Worm (Caenorhabditis elegans) whole organism, young adult: Measurements from ENCODE around the gene str-118.
A peak's percentile ranks its signal among the peaks of the same experiment; 100 is the strongest.

Source experiments
- F33H1.4 ChIP-seq: fragments of 200-800 bp; sonication (Bioruptor generic); IDR thresholded peaks from 2 replicates; pipeline ENCODE4 v1.3.6; 2022; ENCODE audit warnings: missing genetic modification reagents, missing genetic modification characterization, missing compliant biosample characterization
- F39B2.1 ChIP-seq: fragments of 200-800 bp; sonication (Bioruptor generic); IDR thresholded peaks from 2 replicates; pipeline ENCODE4 v1.3.6; 2022; ENCODE audit warnings: missing genetic modification reagents, missing genetic modification characterization, missing compliant biosample characterization
- F57A8.1 ChIP-seq: fragments of 200-800 bp; sonication (Bioruptor generic); optimal IDR thresholded peaks from 2 replicates; lab custom pipeline; 2018; ENCODE audit warnings: mild to moderate bottlenecking, missing genetic modification characterization, moderate library complexity, missing compliant biosample characterization
- F57C9.4 ChIP-seq: sonication (generic microtip); optimal IDR thresholded peaks from 2 replicates; lab custom pipeline; 2017; ENCODE audit warnings: mild to moderate bottlenecking, missing genetic modification characterization, missing compliant biosample characterization
- K11D2.4 ChIP-seq: fragments of 200-800 bp; sonication (Bioruptor generic); IDR thresholded peaks from 2 replicates; pipeline ENCODE4 v1.3.6; 2022; ENCODE audit warnings: missing genetic modification reagents, missing genetic modification characterization, missing compliant biosample characterization
- T26A5.8 ChIP-seq: sonication (generic microtip); optimal IDR thresholded peaks from 2 replicates; lab custom pipeline; 2016; ENCODE audit warnings: missing genetic modification characterization, missing compliant biosample characterization
- Y53F4B.3 ChIP-seq: fragments of 200-800 bp; sonication (Bioruptor generic); IDR thresholded peaks from 2 replicates; pipeline ENCODE4 v1.3.6; 2022; ENCODE audit warnings: missing genetic modification reagents, missing genetic modification characterization, missing compliant biosample characterization
- Y56A3A.18 ChIP-seq: fragments of 200-800 bp; sonication (Bioruptor generic); IDR thresholded peaks from 2 replicates; pipeline ENCODE4 v1.3.6; 2022; ENCODE audit warnings: missing genetic modification reagents, missing genetic modification characterization, missing compliant biosample characterization
- atf-7 ChIP-seq: sonication (generic microtip); optimal IDR thresholded peaks from 2 replicates; lab custom pipeline; 2017; ENCODE audit warnings: mild to moderate bottlenecking, missing genetic modification characterization, missing compliant biosample characterization
- athp-1 ChIP-seq: sonication (generic microtip); optimal IDR thresholded peaks from 2 replicates; lab custom pipeline; 2017; ENCODE audit warnings: mild to moderate bottlenecking, missing genetic modification characterization, missing compliant biosample characterization
- attf-5 ChIP-seq: fragments of 200-800 bp; sonication (Bioruptor generic); optimal IDR thresholded peaks from 2 replicates; lab custom pipeline; 2018; ENCODE audit warnings: mild to moderate bottlenecking, missing genetic modification characterization, missing compliant biosample characterization
- attf-6 ChIP-seq: fragments of 200-800 bp; sonication (Bioruptor generic); IDR thresholded peaks from 2 replicates; pipeline ENCODE4 v1.3.6; 2022; ENCODE audit warnings: missing genetic modification reagents, missing genetic modification characterization, missing compliant biosample characterization
- bed-2 ChIP-seq: fragments of 200-800 bp; sonication (Bioruptor generic); IDR thresholded peaks from 2 replicates; pipeline ENCODE4 v1.3.6; 2022; ENCODE audit warnings: missing genetic modification reagents, missing genetic modification characterization, missing compliant biosample characterization
- ceh-100 ChIP-seq: fragments of 200-800 bp; sonication (Bioruptor generic); IDR thresholded peaks from 2 replicates; pipeline ENCODE4 v1.3.6; 2022; ENCODE audit warnings: missing genetic modification reagents, missing genetic modification characterization, missing compliant biosample characterization
- ceh-27 ChIP-seq: fragments of 200-800 bp; sonication (Bioruptor generic); optimal IDR thresholded peaks from 2 replicates; lab custom pipeline; 2018; ENCODE audit warnings: mild to moderate bottlenecking, missing genetic modification characterization, moderate library complexity, missing compliant biosample characterization
- ceh-40 ChIP-seq: fragments of 200-800 bp; sonication (Bioruptor generic); IDR thresholded peaks from 2 replicates; pipeline ENCODE4 v1.3.6; 2022; ENCODE audit warnings: missing genetic modification characterization, missing compliant biosample characterization
- ceh-91 ChIP-seq: fragments of 200-800 bp; sonication (Bioruptor generic); IDR thresholded peaks from 2 replicates; pipeline ENCODE4 v1.3.6; 2022; ENCODE audit warnings: missing genetic modification reagents, missing genetic modification characterization, missing compliant biosample characterization
- dpff-1 ChIP-seq: sonication (generic microtip); optimal IDR thresholded peaks from 2 replicates; lab custom pipeline; 2017; ENCODE audit warnings: mild to moderate bottlenecking, missing genetic modification characterization, missing compliant biosample characterization
- dpl-1 ChIP-seq: fragments of 150-350 bp; optimal IDR thresholded peaks from 2 replicates; lab custom pipeline; 2014; ENCODE audit warnings: missing biosample characterization, missing genetic modification reagents, missing genetic modification characterization
- efl-1 ChIP-seq: fragments of 150-350 bp; optimal IDR thresholded peaks from 2 replicates; lab custom pipeline; 2014; ENCODE audit warnings: missing biosample characterization, missing genetic modification reagents, missing genetic modification characterization
- egl-18 ChIP-seq: fragments of 200-800 bp; sonication (Bioruptor generic); IDR thresholded peaks from 2 replicates; pipeline ENCODE4 v1.3.6; 2022; ENCODE audit warnings: missing genetic modification reagents, missing genetic modification characterization, missing compliant biosample characterization
- ekl-4 ChIP-seq: fragments of 200-800 bp; sonication (Bioruptor generic); IDR thresholded peaks from 2 replicates; pipeline ENCODE4 v1.3.6; 2022; ENCODE audit warnings: missing genetic modification reagents, missing genetic modification characterization, missing compliant biosample characterization
- hlh-26 ChIP-seq: fragments of 200-800 bp; sonication (Bioruptor generic); conservative IDR thresholded peaks from 2 replicates; pipeline ENCODE4 v1.3.6; 2022; ENCODE audit warnings: missing genetic modification reagents, missing genetic modification characterization, missing compliant biosample characterization
- hmg-1.2 ChIP-seq: fragments of 200-800 bp; sonication (Bioruptor generic); IDR thresholded peaks from 2 replicates; pipeline ENCODE4 v1.3.6; 2022; ENCODE audit warnings: missing genetic modification reagents, missing genetic modification characterization, missing compliant biosample characterization
- hmg-20 ChIP-seq: fragments of 200-800 bp; sonication (Bioruptor generic); IDR thresholded peaks from 2 replicates; pipeline ENCODE4 v1.3.6; 2022; ENCODE audit warnings: missing genetic modification reagents, missing genetic modification characterization, missing compliant biosample characterization
- lin-40 ChIP-seq: sonication (generic microtip); optimal IDR thresholded peaks from 2 replicates; lab custom pipeline; 2016; ENCODE audit warnings: missing genetic modification characterization, mild to moderate bottlenecking, missing compliant biosample characterization, missing genotype, missing genetic modification reagents
- madf-6 ChIP-seq: fragments of 200-800 bp; sonication (Bioruptor generic); IDR thresholded peaks from 2 replicates; pipeline ENCODE4 v1.3.6; 2022; ENCODE audit warnings: missing genetic modification reagents, missing genetic modification characterization, missing compliant biosample characterization
- madf-8 ChIP-seq: fragments of 200-800 bp; sonication (Bioruptor generic); conservative IDR thresholded peaks from 2 replicates; pipeline ENCODE4 v1.3.6; 2022; ENCODE audit warnings: missing genetic modification reagents, missing genetic modification characterization, missing compliant biosample characterization
- mcd-1 ChIP-seq: fragments of 200-800 bp; sonication (Bioruptor generic); IDR thresholded peaks from 2 replicates; pipeline ENCODE4 v1.3.6; 2022; ENCODE audit warnings: missing genetic modification reagents, missing genetic modification characterization, missing compliant biosample characterization
- mel-28 ChIP-seq: sonication (generic microtip); optimal IDR thresholded peaks from 2 replicates; lab custom pipeline; 2016; ENCODE audit warnings: borderline replicate concordance, mild to moderate bottlenecking, missing genetic modification characterization, missing compliant biosample characterization
- nfyb-1 ChIP-seq: fragments of 200-800 bp; sonication (Bioruptor generic); IDR thresholded peaks from 2 replicates; pipeline ENCODE4 v1.3.6; 2022; ENCODE audit warnings: missing genetic modification reagents, missing genetic modification characterization, missing compliant biosample characterization
- nhr-80 ChIP-seq: sonication (generic microtip); optimal IDR thresholded peaks from 2 replicates; lab custom pipeline; 2016; ENCODE audit warnings: missing genetic modification characterization, missing compliant biosample characterization
- nhr-90 ChIP-seq: sonication (generic microtip); optimal IDR thresholded peaks from 2 replicates; lab custom pipeline; 2016; ENCODE audit warnings: missing genotype, mild to moderate bottlenecking, missing genetic modification characterization, missing compliant biosample characterization
- rec-8 ChIP-seq, 2 experiments: sonication (generic microtip); optimal IDR thresholded peaks; 2 replicates each; lab custom pipeline; 2016; ENCODE audit warnings: mild to moderate bottlenecking in 2 of 2, missing genetic modification characterization in 2 of 2, missing genetic modification reagents in 2 of 2, missing genotype in 2 of 2, missing biosample characterization in 1 of 2, missing compliant biosample characterization in 1 of 2, moderate library complexity in 1 of 2
- rpc-1 ChIP-seq, 2 experiments: fragments of 150-350 bp in 1 of 2; sonication (generic microtip) in 1 of 2; optimal IDR thresholded peaks; 2 replicates each; lab custom pipeline; 2014 to 2018; ENCODE audit warnings: missing biosample characterization in 1 of 2, missing genetic modification characterization in 1 of 2, missing genetic modification reagents in 1 of 2, missing genotype in 1 of 2
- sea-2 ChIP-seq: fragments of 200-800 bp; sonication (Bioruptor generic); IDR thresholded peaks from 2 replicates; pipeline ENCODE4 v1.3.6; 2022; ENCODE audit warnings: missing genetic modification characterization, missing compliant biosample characterization
- snpc-1.3 ChIP-seq: sonication (generic microtip); optimal IDR thresholded peaks from 2 replicates; lab custom pipeline; 2017; ENCODE audit warnings: missing genetic modification characterization, mild to moderate bottlenecking, missing compliant biosample characterization, antibody characterized with exemption, moderate library complexity, missing genotype, missing genetic modification reagents; ENCODE audit not compliant: insufficient read depth
- snpc-4 ChIP-seq, 5 experiments: fragments of 150-350 bp in 1 of 5; sonication (generic microtip) in 4 of 5; optimal IDR thresholded peaks; 2 replicates each; lab custom pipeline; 2014 to 2018; ENCODE audit warnings: missing genetic modification characterization in 5 of 5, missing biosample characterization in 3 of 5, antibody characterized with exemption in 2 of 5, mild to moderate bottlenecking in 2 of 5, missing compliant biosample characterization in 2 of 5, missing genotype in 2 of 5, moderate library complexity in 2 of 5, missing genetic modification reagents in 1 of 5
- unc-62 ChIP-seq: fragments of 150-350 bp; optimal IDR thresholded peaks from 2 replicates; lab custom pipeline; 2014; ENCODE audit warnings: missing biosample characterization, missing genetic modification reagents, missing genetic modification characterization
- xnd-1 ChIP-seq: sonication (generic microtip); optimal IDR thresholded peaks from 2 replicates; lab custom pipeline; 2016; ENCODE audit warnings: missing genotype, missing genetic modification reagents, missing genetic modification characterization, missing compliant biosample characterization
- zfh-2 ChIP-seq: fragments of 200-800 bp; sonication (Bioruptor generic); conservative IDR thresholded peaks from 2 replicates; pipeline ENCODE4 v1.3.6; 2022; ENCODE audit warnings: missing genetic modification reagents, missing genetic modification characterization, missing compliant biosample characterization
- ztf-18 ChIP-seq: sonication (generic microtip); optimal IDR thresholded peaks from 2 replicates; lab custom pipeline; 2016; ENCODE audit warnings: missing genotype, mild to moderate bottlenecking, missing genetic modification characterization, missing compliant biosample characterization

Gene str-118

ce11 chrV:10081636-10082035 lies 29.7 kb downstream of the str-118 start, which contains the start of gene nhr-205:
Gene nhr-205, minus strand, starts transcription at chrV:10081776.
- TF ChIP-seq nhr-80: no peak
- TF ChIP-seq xnd-1 (tag; lab: Kevin White, UChicago): no peak
- no peak for TF ChIP-seq dpff-1 (tag; lab: Kevin White, UChicago)
- TF ChIP-seq hmg-20 (GFP tag; lab: Robert Waterston, UW): no peak
- TF ChIP-seq ceh-40 (GFP tag; lab: Robert Waterston, UW): no peak
- no peak for TF ChIP-seq madf-8
- no peak for TF ChIP-seq mcd-1 (GFP tag; lab: Robert Waterston, UW)
- TF ChIP-seq unc-62: no peak
- no peak for TF ChIP-seq ztf-18

ce11 chrV:10083999-10084468 lies 32.1 kb downstream of the str-118 start, which contains the start of gene nhr-12:
Gene nhr-12, minus strand, starts transcription at chrV:10084049.
- TF ChIP-seq ceh-27 (GFP tag; lab: Kevin White, UChicago) (no peak), snpc-1.3 (tag; lab: Kevin White, UChicago) (no peak), K11D2.4 (GFP tag; lab: Robert Waterston, UW) (no peak), bed-2 (GFP tag; lab: Robert Waterston, UW) (no peak), F57C9.4 (no peak), F39B2.1 (GFP tag; lab: Robert Waterston, UW) (no peak), attf-5 (GFP tag; lab: Kevin White, UChicago) (no peak), lin-40 (no peak), zfh-2 (GFP tag; lab: Robert Waterston, UW) (no peak), unc-62 (no peak), hmg-20 (GFP tag; lab: Robert Waterston, UW) (no peak), snpc-4 (GFP tag; optimal IDR thresholded peaks at IDR 0.05; lab: Kevin White, UChicago) (no peak), snpc-4 (tag; optimal IDR thresholded peaks at IDR 0.05; lab: Kevin White, UChicago) (no peak), mel-28 (no peak)

ce11 chrV:10084864-10085263 lies 32.9 kb downstream of the str-118 start, which contains the start of gene R04B5.6:
Gene R04B5.6, plus strand, starts transcription at chrV:10085164.
- TF ChIP-seq nhr-90: no peak
- no peak for TF ChIP-seq F57A8.1 (GFP tag; lab: Kevin White, UChicago)
- no peak for TF ChIP-seq T26A5.8 (tag; lab: Kevin White, UChicago)
- no peak for TF ChIP-seq madf-6
- TF ChIP-seq ztf-18: no peak
- no peak for TF ChIP-seq egl-18
- TF ChIP-seq rpc-1 (optimal IDR thresholded peaks at IDR 0.05; lab: Kevin White, UChicago): no peak
- no peak for TF ChIP-seq rpc-1 (tag; optimal IDR thresholded peaks at IDR 0.05; lab: Kevin White, UChicago)
- no peak for TF ChIP-seq sea-2 (GFP tag; lab: Robert Waterston, UW)
- TF ChIP-seq, all 124 proteins: peak for 0

ce11 chrV:10086141-10086540 lies 34.2 kb downstream of the str-118 start:
- TF ChIP-seq athp-1 (tag; lab: Kevin White, UChicago) (no peak), ceh-27 (GFP tag; lab: Kevin White, UChicago) (no peak), attf-6 (GFP tag; lab: Robert Waterston, UW) (no peak), Y56A3A.18 (GFP tag; lab: Robert Waterston, UW) (no peak), unc-62 (no peak)

- TF ChIP-seq F33H1.4 (GFP tag; lab: Robert Waterston, UW) (no peak), efl-1 (GFP tag; lab: Kevin White, UChicago) (no peak), egl-18 (no peak), nhr-80 (peak; percentile 58), lin-40 (peak; percentile 33), hlh-26 (GFP tag; lab: Robert Waterston, UW) (no peak), ekl-4 (GFP tag; lab: Robert Waterston, UW) (no peak), nfyb-1 (GFP tag; lab: Robert Waterston, UW) (no peak), rec-8 (tag; optimal IDR thresholded peaks at IDR 0.05; lab: Kevin White, UChicago) (no peak), dpl-1 (no peak), ceh-91 (GFP tag; lab: Robert Waterston, UW) (no peak), atf-7 (tag; lab: Kevin White, UChicago) (no peak), hmg-1.2 (GFP tag; lab: Robert Waterston, UW) (no peak), ceh-100 (GFP tag; lab: Robert Waterston, UW) (no peak), Y53F4B.3 (no peak)
Observed at ce11 chrV:10087103-10087502, 35.1 kb downstream of the str-118 start, which contains the start of gene R04B5.5. Gene R04B5.5, plus strand, starts transcription at chrV:10087480.
